Fruit fly (Drosophila melanogaster): Measurements from ENCODE around the gene sty.

Gene sty

DNA sequence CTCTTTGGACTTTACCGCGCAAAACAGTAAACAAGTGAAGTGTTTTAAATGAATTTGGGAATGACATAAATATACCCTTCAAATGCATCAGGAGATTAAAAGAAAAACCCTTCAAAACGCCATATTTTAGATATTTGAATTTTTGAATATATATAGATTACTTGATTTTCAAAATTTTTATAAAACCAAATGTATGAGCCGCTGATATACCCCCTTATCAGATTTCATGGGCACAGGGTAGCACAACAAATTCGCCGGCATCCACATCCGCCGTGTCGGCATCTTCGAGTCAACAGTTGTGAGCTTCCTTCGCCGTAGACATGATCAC, 46.8 kb downstream of the sty start, which contains the start of gene Ids (continued):
- TF ChIP-seq CG31627 (GFP tag; optimal IDR thresholded peaks at IDR 0.05), result peak; percentile 80
- TF ChIP-seq Smox (GFP tag; optimal IDR thresholded peaks at IDR 0.05), result peak; percentile 85
- peak; percentile 60 for TF ChIP-seq Sox14 (GFP tag; optimal IDR thresholded peaks at IDR 0.05)
- TF ChIP-seq Hr38 (GFP tag; optimal IDR thresholded peaks at IDR 0.05), result no peak
- peak; percentile 43 for TF ChIP-seq Ets21C (GFP tag; optimal IDR thresholded peaks at IDR 0.05)
- no peak for TF ChIP-seq dac (GFP tag; optimal IDR thresholded peaks at IDR 0.05)
- TF ChIP-seq vri (GFP tag; optimal IDR thresholded peaks at IDR 0.05), result peak; percentile 70
- TF ChIP-seq CG1621 (tag; optimal IDR thresholded peaks at IDR 0.05), result peak; percentile 31
- TF ChIP-seq fkh (GFP tag; optimal IDR thresholded peaks at IDR 0.05), result peak; percentile 8
- TF ChIP-seq fd59A (GFP tag; optimal IDR thresholded peaks at IDR 0.05), result peak; percentile 30
- TF ChIP-seq cyc (GFP tag; optimal IDR thresholded peaks at IDR 0.05), result peak; percentile 74
- TF ChIP-seq Eip78C (GFP tag), result peak; percentile 94
- TF ChIP-seq eg (GFP tag; IDR thresholded peaks at IDR 0.05), result peak; percentile 81

DNA sequence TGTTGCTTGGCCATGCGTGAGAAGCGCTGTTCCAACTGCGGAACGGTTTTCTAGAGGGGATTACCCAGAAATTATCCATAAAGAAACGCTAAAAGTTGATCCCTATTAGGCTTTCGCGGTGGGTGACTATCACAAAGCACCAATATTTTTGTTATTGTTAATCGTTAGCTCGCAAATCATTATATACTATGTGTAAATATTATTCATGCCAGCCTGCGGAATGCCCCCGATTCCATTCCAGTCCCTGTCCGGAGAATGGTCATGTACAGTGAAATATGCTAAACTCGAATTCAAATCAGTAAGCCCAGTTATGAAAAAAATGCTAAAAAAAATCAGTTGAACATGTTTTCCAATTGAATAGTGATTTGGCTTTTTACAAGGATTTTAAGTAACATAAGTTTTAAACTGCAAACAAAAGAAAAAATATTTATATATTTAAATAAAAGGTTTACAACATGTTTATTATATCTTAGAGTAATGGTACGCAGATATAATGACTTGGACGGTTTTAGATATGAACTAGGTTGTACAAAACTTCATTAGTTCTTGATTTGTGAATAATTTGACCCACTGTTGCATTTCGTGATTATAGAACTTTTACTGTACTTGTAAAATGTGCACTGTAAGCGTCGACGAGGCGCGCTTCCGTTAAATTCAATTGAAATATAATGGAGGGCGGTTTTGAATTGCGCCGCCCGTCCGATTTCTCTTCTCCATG, 47.3 kb downstream of the sty start:
- TF ChIP-seq Blimp-1 (GFP tag; optimal IDR thresholded peaks at IDR 0.05) (no peak), CG16779 (tag; optimal IDR thresholded peaks at IDR 0.05) (no peak), vri (GFP tag; optimal IDR thresholded peaks at IDR 0.05) (no peak), CG6808 (GFP tag; optimal IDR thresholded peaks at IDR 0.05) (no peak), pdm3 (GFP tag; optimal IDR thresholded peaks at IDR 0.05) (no peak), Gug (GFP tag; IDR thresholded peaks at IDR 0.05) (no peak), CG6276 (GFP tag; optimal IDR thresholded peaks at IDR 0.05) (no peak), Sox14 (GFP tag; optimal IDR thresholded peaks at IDR 0.05) (no peak), CG9139 (GFP tag; optimal IDR thresholded peaks at IDR 0.05) (no peak), fd85E (GFP tag; optimal IDR thresholded peaks at IDR 0.05) (no peak), CG4318 (GFP tag; optimal IDR thresholded peaks at IDR 0.05) (no peak), CG11902 (GFP tag; optimal IDR thresholded peaks at IDR 0.05) (no peak), Eip93F (GFP tag; optimal IDR thresholded peaks at IDR 0.05) (no peak), eg (GFP tag; IDR thresholded peaks at IDR 0.05) (no peak), salr (GFP tag; optimal IDR thresholded peaks at IDR 0.05) (no peak), CG11762 (GFP tag; optimal IDR thresholded peaks at IDR 0.05; ENCODE audit: insufficient read depth) (no peak), CG15336 (GFP tag; IDR thresholded peaks at IDR 0.05) (no peak)

dm6 chr3L:3376551-3376950, 48.2 kb downstream of the sty start, which contains the start of gene CG12012:
Gene CG12012 (plus strand): TSS chr3L:3376757.
- no peak for TF ChIP-seq svp (GFP tag)
- peak; percentile 90 for TF ChIP-seq Sox14 (GFP tag; optimal IDR thresholded peaks at IDR 0.05)

DNA sequence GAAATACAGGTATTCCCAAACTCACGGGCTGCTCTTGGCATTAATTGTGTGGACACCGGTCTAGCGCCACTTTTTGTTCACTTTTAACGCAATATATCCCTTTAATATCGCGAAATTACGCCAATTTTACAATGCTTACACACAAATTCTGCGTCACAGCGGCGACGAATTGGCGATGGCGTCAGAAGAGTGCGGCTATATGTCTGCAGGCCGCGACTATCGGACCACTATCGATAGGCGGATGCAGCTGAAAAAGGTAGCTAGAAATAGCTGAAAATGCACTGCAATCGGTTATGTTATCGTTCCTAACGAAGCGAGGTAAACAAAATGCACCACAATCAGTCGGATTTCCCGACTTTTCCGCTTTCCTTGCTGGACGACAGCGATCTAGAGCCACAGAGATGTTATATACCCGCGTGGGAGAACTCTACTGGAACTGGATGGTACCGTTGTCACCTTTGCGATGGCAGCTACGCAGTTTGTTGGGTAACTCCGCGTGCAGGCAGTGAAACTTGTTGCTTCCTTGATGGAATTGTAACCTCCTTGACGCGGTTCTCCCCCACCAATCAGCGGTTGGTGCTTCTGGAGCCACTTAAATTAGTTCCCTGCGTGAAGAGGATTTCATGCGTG, 50.6 kb downstream of the sty start, which contains the start of the genes Ythdc1 and CG12010:
Gene Ythdc1, minus strand, starts transcription at position 177 of the 630 bp plus-strand sequence.
Gene CG12010, plus strand, starts transcription at position 289 of the 630 bp plus-strand sequence.
- TF ChIP-seq svp (GFP tag) (peak; percentile 52), CG8632 (GFP tag; optimal IDR thresholded peaks at IDR 0.05) (no peak), CG6792 (GFP tag; optimal IDR thresholded peaks at IDR 0.05) (no peak), esn (GFP tag; optimal IDR thresholded peaks at IDR 0.05) (no peak), fkh (GFP tag; optimal IDR thresholded peaks at IDR 0.05) (peak; percentile 83), Ets96B (tag; optimal IDR thresholded peaks at IDR 0.05) (no peak), CG3032 (tag; optimal IDR thresholded peaks at IDR 0.05) (peak; percentile 20)
